Fruit fly (Drosophila melanogaster) whole organism, embryonic: ENCODE data around the gene lectin-28C.
A peak's percentile ranks its signal among the peaks of the same experiment; 100 is the strongest.

Experiments
- Abd-B ChIP-seq: fragments of 200-800 bp; sonication (Bioruptor generic); optimal IDR thresholded peaks from 2 replicates; lab custom pipeline; 2018; ENCODE audit warnings: missing biosample characterization, mild to moderate bottlenecking, missing genetic modification characterization, moderate library complexity
- CG1024 ChIP-seq: fragments of 200-800 bp; sonication (Bioruptor generic); IDR thresholded peaks from 2 replicates; pipeline ENCODE4 v1.3.6; 2022; ENCODE audit warnings: missing biosample characterization, missing genetic modification characterization
- CG10267 ChIP-seq: fragments of 200-800 bp; sonication (Bioruptor generic); optimal IDR thresholded peaks from 2 replicates; lab custom pipeline; 2018; ENCODE audit warnings: missing biosample characterization, mild to moderate bottlenecking, missing genetic modification characterization, moderate library complexity
- CG10274 ChIP-seq: fragments of 200-800 bp; sonication (Bioruptor generic); optimal IDR thresholded peaks from 3 replicates; lab custom pipeline; 2017; ENCODE audit warnings: missing biosample characterization, mild to moderate bottlenecking, missing genetic modification characterization
- CG11695 ChIP-seq: fragments of 200-800 bp; sonication (Bioruptor generic); IDR thresholded peaks from 3 replicates; pipeline ENCODE4 v1.3.6; 2022; ENCODE audit warnings: missing biosample characterization, missing genetic modification characterization
- CG13296 ChIP-seq: fragments of 200-800 bp; sonication (Bioruptor generic); optimal IDR thresholded peaks from 3 replicates; lab custom pipeline; 2018; ENCODE audit warnings: missing biosample characterization, mild to moderate bottlenecking, missing genetic modification characterization
- CG13775 ChIP-seq: fragments of 200-800 bp; sonication (Bioruptor generic); optimal IDR thresholded peaks from 3 replicates; lab custom pipeline; 2017; ENCODE audit warnings: missing biosample characterization, mild to moderate bottlenecking, missing genetic modification characterization
- CG14050 ChIP-seq: fragments of 200-800 bp; sonication (Bioruptor generic); IDR thresholded peaks from 3 replicates; pipeline ENCODE4 v1.3.6; 2022; ENCODE audit warnings: missing biosample characterization, missing genetic modification characterization
- CG14667 ChIP-seq: fragments of 200-800 bp; sonication (Bioruptor generic); IDR thresholded peaks from 2 replicates; pipeline ENCODE4 v1.3.6; 2022; ENCODE audit warnings: missing biosample characterization, missing genetic modification characterization
- CG1647 ChIP-seq: fragments of 200-800 bp; sonication (Bioruptor generic); optimal IDR thresholded peaks from 3 replicates; lab custom pipeline; 2016; ENCODE audit warnings: missing biosample characterization, missing genetic modification characterization
- CG16863 ChIP-seq: fragments of 200-800 bp; sonication (Bioruptor generic); optimal IDR thresholded peaks from 3 replicates; lab custom pipeline; 2016; ENCODE audit warnings: missing biosample characterization, missing genetic modification characterization
- CG17829 ChIP-seq: fragments of 200-800 bp; optimal IDR thresholded peaks from 2 replicates; lab custom pipeline; 2019; ENCODE audit warnings: missing biosample characterization, mild to moderate bottlenecking, missing genetic modification characterization, moderate library complexity
- CG17912 ChIP-seq: fragments of 200-800 bp; sonication (Bioruptor generic); optimal IDR thresholded peaks from 2 replicates; lab custom pipeline; 2018; ENCODE audit warnings: missing biosample characterization, mild to moderate bottlenecking, missing genetic modification characterization
- CG2875 ChIP-seq: fragments of 200-800 bp; sonication (Bioruptor generic); optimal IDR thresholded peaks from 2 replicates; lab custom pipeline; 2017; ENCODE audit warnings: missing biosample characterization, mild to moderate bottlenecking, missing genetic modification characterization, missing genetic modification reagents
- CG32772 ChIP-seq: fragments of 200-800 bp; sonication (Bioruptor generic); IDR thresholded peaks from 2 replicates; pipeline ENCODE4 v1.3.6; 2022; ENCODE audit warnings: missing biosample characterization, missing genetic modification characterization
- CG3281 ChIP-seq: fragments of 200-800 bp; sonication (Bioruptor generic); optimal IDR thresholded peaks from 3 replicates; lab custom pipeline; 2017; ENCODE audit warnings: missing biosample characterization, mild to moderate bottlenecking, missing genetic modification characterization
- CG4404 ChIP-seq: fragments of 200-800 bp; sonication (Bioruptor generic); IDR thresholded peaks from 2 replicates; pipeline ENCODE4 v1.3.6; 2022; ENCODE audit warnings: missing biosample characterization, missing genetic modification characterization
- CG4854 ChIP-seq: fragments of 200-800 bp; sonication (Bioruptor generic); optimal IDR thresholded peaks from 2 replicates; lab custom pipeline; 2016; ENCODE audit warnings: missing biosample characterization, missing genetic modification characterization, inconsistent platforms
- CG7745 ChIP-seq: fragments of 200-800 bp; sonication (Bioruptor generic); optimal IDR thresholded peaks from 2 replicates; lab custom pipeline; 2018; ENCODE audit warnings: missing biosample characterization, mild to moderate bottlenecking, missing genetic modification characterization, moderate library complexity
- CG7786 ChIP-seq: fragments of 200-800 bp; sonication (Bioruptor generic); optimal IDR thresholded peaks from 2 replicates; lab custom pipeline; 2016; ENCODE audit warnings: missing biosample characterization, missing genetic modification characterization
- CG8359 ChIP-seq: fragments of 200-800 bp; sonication (Bioruptor generic); optimal IDR thresholded peaks from 2 replicates; lab custom pipeline; 2017; ENCODE audit warnings: missing biosample characterization, mild to moderate bottlenecking, missing genetic modification characterization, borderline replicate concordance
- CG9437 ChIP-seq: fragments of 200-800 bp; sonication (Bioruptor generic); optimal IDR thresholded peaks from 2 replicates; lab custom pipeline; 2018; ENCODE audit warnings: missing biosample characterization, mild to moderate bottlenecking, missing genetic modification characterization
- CG9797 ChIP-seq: fragments of 200-800 bp; sonication (Bioruptor generic); optimal IDR thresholded peaks from 3 replicates; lab custom pipeline; 2018; ENCODE audit warnings: missing biosample characterization, mild to moderate bottlenecking, missing genetic modification characterization
- Dfd ChIP-seq, 2 experiments: fragments of >200 bp; optimal IDR thresholded peaks; 2 replicates each; lab custom pipeline; 2017; ENCODE audit warnings: missing biosample characterization in 2 of 2, missing genetic modification characterization in 2 of 2
- ERR ChIP-seq: fragments of 200-800 bp; sonication (Bioruptor generic); optimal IDR thresholded peaks from 2 replicates; lab custom pipeline; 2016; ENCODE audit warnings: missing biosample characterization, missing genetic modification characterization
- Hr51 ChIP-seq, 2 experiments: fragments of 200-800 bp; sonication (Bioruptor generic); optimal IDR thresholded peaks; 2 replicates in 1 of 2; 3 replicates in 1 of 2; lab custom pipeline; 2016 to 2018; ENCODE audit warnings: missing biosample characterization in 2 of 2, missing genetic modification characterization in 2 of 2, mild to moderate bottlenecking in 1 of 2, moderate library complexity in 1 of 2
- MBD-R2 ChIP-seq: fragments of 200-800 bp; sonication (Bioruptor generic); IDR thresholded peaks from 2 replicates; pipeline ENCODE4 v1.3.6; 2022; ENCODE audit warnings: missing biosample characterization, missing genetic modification characterization
- Mrtf ChIP-seq: fragments of 200-800 bp; sonication (Bioruptor generic); IDR thresholded peaks from 3 replicates; pipeline ENCODE4 v1.3.6; 2022; ENCODE audit warnings: missing biosample characterization, missing genetic modification characterization
- Myb ChIP-seq: fragments of 200-800 bp; sonication (Bioruptor generic); optimal IDR thresholded peaks from 2 replicates; lab custom pipeline; 2016; ENCODE audit warnings: missing biosample characterization, missing genetic modification characterization
- Ravus ChIP-seq: fragments of 200-800 bp; sonication (Bioruptor generic); IDR thresholded peaks from 2 replicates; pipeline ENCODE4 v1.3.6; 2022; ENCODE audit warnings: missing biosample characterization, missing genetic modification characterization
- Rfx ChIP-seq: fragments of 200-800 bp; sonication (Bioruptor generic); IDR thresholded peaks from 2 replicates; pipeline ENCODE4 v1.3.6; 2022; ENCODE audit warnings: missing biosample characterization, missing genetic modification characterization
- Sin3A ChIP-seq: fragments of >200 bp; optimal IDR thresholded peaks from 2 replicates; lab custom pipeline; 2018
- ab ChIP-seq: fragments of 200-800 bp; sonication (Bioruptor generic); optimal IDR thresholded peaks from 2 replicates; lab custom pipeline; 2016; ENCODE audit warnings: missing biosample characterization, missing genetic modification characterization
- ato ChIP-seq: fragments of 200-800 bp; sonication (Bioruptor generic); IDR thresholded peaks from 2 replicates; pipeline ENCODE4 v1.3.6; 2022; ENCODE audit warnings: missing biosample characterization, missing genetic modification characterization; ENCODE audit not compliant: partially characterized antibody
- corto ChIP-seq: fragments of 200-800 bp; sonication (Bioruptor generic); optimal IDR thresholded peaks from 2 replicates; lab custom pipeline; 2016; ENCODE audit warnings: missing biosample characterization, mild to moderate bottlenecking, missing genetic modification characterization, moderate library complexity
- dmrt11E ChIP-seq: fragments of 200-800 bp; sonication (Bioruptor generic); optimal IDR thresholded peaks from 3 replicates; lab custom pipeline; 2018; ENCODE audit warnings: missing biosample characterization, mild to moderate bottlenecking, missing genetic modification characterization, moderate library complexity
- eyg ChIP-seq: fragments of 200-800 bp; sonication (Bioruptor generic); optimal IDR thresholded peaks from 3 replicates; lab custom pipeline; 2016; ENCODE audit warnings: missing biosample characterization, missing genetic modification characterization
- fd96Cb ChIP-seq: fragments of 200-800 bp; sonication (Bioruptor generic); optimal IDR thresholded peaks from 2 replicates; lab custom pipeline; 2018; ENCODE audit warnings: missing biosample characterization, mild to moderate bottlenecking, missing genetic modification characterization, moderate library complexity
- grau ChIP-seq: fragments of 200-800 bp; optimal IDR thresholded peaks from 3 replicates; lab custom pipeline; 2019; ENCODE audit warnings: missing biosample characterization, mild to moderate bottlenecking, missing genetic modification characterization, moderate library complexity
- gro ChIP-seq: fragments of 200-800 bp; sonication (Bioruptor generic); optimal IDR thresholded peaks from 2 replicates; lab custom pipeline; 2016; ENCODE audit warnings: missing biosample characterization, missing genetic modification characterization
- inv ChIP-seq: fragments of 200-800 bp; sonication (Bioruptor generic); IDR thresholded peaks from 2 replicates; pipeline ENCODE4 v1.3.6; 2022; ENCODE audit warnings: missing biosample characterization, missing genetic modification characterization; ENCODE audit not compliant: partially characterized antibody
- jumu ChIP-seq: fragments of 200-800 bp; sonication (Bioruptor generic); optimal IDR thresholded peaks from 3 replicates; lab custom pipeline; 2016; ENCODE audit warnings: missing biosample characterization, missing genetic modification characterization
- kah ChIP-seq: fragments of 200-800 bp; sonication (Bioruptor generic); optimal IDR thresholded peaks from 2 replicates; lab custom pipeline; 2018; ENCODE audit warnings: missing biosample characterization, mild to moderate bottlenecking, missing genetic modification characterization
- odd ChIP-seq: fragments of 200-800 bp; sonication (Bioruptor generic); optimal IDR thresholded peaks from 2 replicates; lab custom pipeline; 2017; ENCODE audit warnings: missing biosample characterization, mild to moderate bottlenecking, missing genetic modification characterization
- pan ChIP-seq, 4 experiments: fragments of >200 bp in 3 of 4; fragments of 200-800 bp in 1 of 4; sonication (Bioruptor generic) in 1 of 4; optimal IDR thresholded peaks in 3 of 4; IDR thresholded peaks in 1 of 4; 2 replicates each; pipeline versions ENCODE4 v1.3.6 to Lab custom; 2017 to 2022; ENCODE audit warnings: missing biosample characterization in 2 of 4, missing genetic modification characterization in 2 of 4, mixed read lengths in 1 of 4
- pnt ChIP-seq: fragments of 200-800 bp; sonication (Bioruptor generic); optimal IDR thresholded peaks from 3 replicates; lab custom pipeline; 2016; ENCODE audit warnings: missing biosample characterization, missing genetic modification characterization
- pum ChIP-seq: fragments of 200-800 bp; sonication (Bioruptor generic); optimal IDR thresholded peaks from 2 replicates; lab custom pipeline; 2016; ENCODE audit warnings: missing biosample characterization, missing genetic modification characterization
- sc ChIP-seq, 3 experiments: fragments of >200 bp in 2 of 3; fragments of 200-800 bp in 1 of 3; sonication (Bioruptor generic) in 1 of 3; optimal IDR thresholded peaks; 2 replicates in 2 of 3; 3 replicates in 1 of 3; lab custom pipeline; 2017; ENCODE audit warnings: mild to moderate bottlenecking in 1 of 3, missing biosample characterization in 1 of 3, missing genetic modification characterization in 1 of 3, missing genetic modification reagents in 1 of 3
- stc ChIP-seq: fragments of 200-800 bp; sonication (Bioruptor generic); IDR thresholded peaks from 2 replicates; pipeline ENCODE4 v1.3.6; 2022; ENCODE audit warnings: missing biosample characterization, missing genetic modification characterization

lectin-28C gene

DNA sequence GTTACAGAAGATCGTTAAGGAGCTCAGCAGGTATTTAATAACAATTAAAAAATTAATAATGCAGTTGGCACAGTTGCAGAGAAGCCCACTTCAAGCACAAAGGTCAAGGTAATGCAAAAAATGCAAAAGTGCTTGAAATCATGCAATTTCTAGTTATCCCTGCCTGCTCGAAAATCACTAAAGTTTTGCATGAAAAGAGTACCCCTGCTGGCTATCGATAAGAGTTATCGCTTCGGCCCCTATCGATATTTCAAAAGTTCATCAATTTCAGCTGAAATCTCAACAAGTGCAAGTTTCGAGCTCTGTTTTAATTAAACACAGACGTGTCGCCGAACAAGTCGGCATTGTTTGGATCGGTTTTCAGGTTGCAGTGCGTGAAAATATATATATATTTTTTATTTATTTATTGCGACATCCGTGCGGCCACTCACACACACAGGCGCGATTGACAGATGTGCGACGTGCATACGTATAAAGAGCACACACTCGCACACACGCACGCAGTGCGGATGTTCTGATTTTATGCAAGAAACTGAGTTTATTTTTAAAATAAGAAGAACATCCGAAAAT, 35.5 kb upstream of the lectin-28C start (continued):
- TF ChIP-seq CG7745 (tag; lab: Kevin White, UChicago) (no peak), CG32772 (GFP tag; lab: Robert Waterston, UW) (peak; percentile 23; the same call in 1 of the 2 replicates), CG10274 (GFP tag; lab: Kevin White, UChicago) (no peak), CG2875 (GFP tag; lab: Kevin White, UChicago) (peak; percentile 39), CG14050 (GFP tag; lab: Robert Waterston, UW) (no peak), ato (peak; percentile 84), CG9437 (GFP tag; lab: Kevin White, UChicago) (peak; percentile 33), Sin3A (peak; percentile 58), CG13775 (GFP tag; lab: Kevin White, UChicago) (peak; percentile 82), stc (GFP tag; lab: Robert Waterston, UW) (peak; percentile 48; the same call in 1 of the 2 replicates), CG13296 (GFP tag; lab: Kevin White, UChicago) (peak; percentile 51), corto (GFP tag; lab: Kevin White, UChicago) (peak; percentile 33), pum (GFP tag; lab: Kevin White, UChicago) (no peak), CG9797 (GFP tag; lab: Kevin White, UChicago) (peak; percentile 19), odd (GFP tag; lab: Kevin White, UChicago) (no peak), pnt (GFP tag; lab: Kevin White, UChicago) (no peak), CG1024 (GFP tag; lab: Robert Waterston, UW) (0 out of 2 replicates have a peak, but pooled peaks have one; percentile 3), CG16863 (GFP tag; lab: Kevin White, UChicago) (peak; percentile 53), fd96Cb (tag; lab: Kevin White, UChicago) (peak; percentile 1), CG7786 (GFP tag; lab: Kevin White, UChicago) (peak; percentile 66), Abd-B (GFP tag; lab: Kevin White, UChicago) (peak; percentile 50), MBD-R2 (GFP tag; lab: Robert Waterston, UW) (peak; percentile 74), CG10267 (tag; lab: Kevin White, UChicago) (peak; percentile 57), inv (GFP tag; lab: Robert Waterston, UW) (peak; percentile 77), CG1647 (GFP tag; lab: Kevin White, UChicago) (no peak), eyg (GFP tag; lab: Kevin White, UChicago) (no peak), CG4854 (GFP tag; lab: Kevin White, UChicago) (peak; percentile 28), gro (GFP tag; lab: Kevin White, UChicago) (peak; percentile 63), ab (GFP tag; lab: Kevin White, UChicago) (no peak), CG8359 (GFP tag; lab: Kevin White, UChicago) (no peak), CG3281 (GFP tag; lab: Kevin White, UChicago) (peak; percentile 57), dmrt11E (tag; lab: Kevin White, UChicago) (peak; percentile 16), CG11695 (no peak), sc (optimal IDR thresholded peaks at IDR 0.05; lab: Kevin White, UChicago) (no peak), sc (GFP tag; optimal IDR thresholded peaks at IDR 0.05; lab: Kevin White, UChicago) (peak; percentile 24), CG17829 (tag; lab: Kevin White, UChicago) (peak; percentile 65), jumu (peak; percentile 52), CG4404 (no peak), ERR (GFP tag; lab: Kevin White, UChicago) (peak; percentile 45), Dfd (GFP tag; optimal IDR thresholded peaks at IDR 0.05; lab: Kevin White, UChicago) (no peak), Ravus (GFP tag; lab: Robert Waterston, UW) (no peak), Myb (GFP tag; lab: Kevin White, UChicago) (peak; percentile 41), Hr51 (GFP tag; optimal IDR thresholded peaks at IDR 0.05; lab: Kevin White, UChicago) (peak in 1 of 2 experiments; percentile 8), grau (tag; lab: Kevin White, UChicago) (peak; percentile 61), Rfx (GFP tag; lab: Robert Waterston, UW) (peak; percentile 78), CG17912 (GFP tag; lab: Kevin White, UChicago) (no peak), kah (GFP tag; lab: Kevin White, UChicago) (peak; percentile 68), CG14667 (GFP tag; lab: Robert Waterston, UW) (no peak), pan (optimal IDR thresholded peaks at IDR 0.05; lab: Kevin White, UChicago) (no peak), pan (GFP tag; optimal IDR thresholded peaks at IDR 0.05 in 1 of 2, IDR thresholded peaks at IDR 0.05 in 1 of 2) (peak in 1 of 2 experiments; percentile 73), Mrtf (GFP tag; lab: Robert Waterston, UW) (0 out of 3 replicates have a peak, but pooled peaks have one; percentile 47)
